Fruit fly (Drosophila melanogaster): ENCODE results near the gene GNBP3.

- no peak for TF ChIP-seq Dll (optimal IDR thresholded peaks at IDR 0.05)
- no peak for TF ChIP-seq CG8478 (optimal IDR thresholded peaks at IDR 0.05)
- TF ChIP-seq usp (GFP tag; optimal IDR thresholded peaks at IDR 0.05) = no peak
- TF ChIP-seq psq (optimal IDR thresholded peaks at IDR 0.05) = no peak
- no peak for TF ChIP-seq pan (optimal IDR thresholded peaks at IDR 0.05)
These were observed 31.1 kb downstream of the GNBP3 start, which contains the start of gene Galk for dm6 chr3L:8985848-8986320.
